Fruit fly (Drosophila melanogaster) Kc167 (cell line): Measurements from ENCODE around the gene CG15283.
A peak's percentile ranks its signal among the peaks of the same experiment; 100 is the strongest.

Experiments used
- Myc ChIP-seq: fragments of >200 bp; optimal IDR thresholded peaks from 2 replicates; lab custom pipeline; 2017; ENCODE audit warnings: missing external identifiers
- Sin3A ChIP-seq: fragments of >200 bp; optimal IDR thresholded peaks from 2 replicates; lab custom pipeline; 2018; ENCODE audit warnings: missing external identifiers
- h ChIP-seq: fragments of >200 bp; optimal IDR thresholded peaks from 3 replicates; lab custom pipeline; 2018; ENCODE audit warnings: missing external identifiers
- insv ChIP-seq: fragments of >200 bp; optimal IDR thresholded peaks from 3 replicates; lab custom pipeline; 2018; ENCODE audit warnings: missing external identifiers
- psq ChIP-seq: fragments of >200 bp; optimal IDR thresholded peaks from 2 replicates; lab custom pipeline; 2017; ENCODE audit warnings: missing external identifiers
- ttk ChIP-seq: sonication (Bioruptor generic); optimal IDR thresholded peaks from 2 replicates; lab custom pipeline; 2017; ENCODE audit warnings: missing external identifiers

The CG15283 gene

DNA sequence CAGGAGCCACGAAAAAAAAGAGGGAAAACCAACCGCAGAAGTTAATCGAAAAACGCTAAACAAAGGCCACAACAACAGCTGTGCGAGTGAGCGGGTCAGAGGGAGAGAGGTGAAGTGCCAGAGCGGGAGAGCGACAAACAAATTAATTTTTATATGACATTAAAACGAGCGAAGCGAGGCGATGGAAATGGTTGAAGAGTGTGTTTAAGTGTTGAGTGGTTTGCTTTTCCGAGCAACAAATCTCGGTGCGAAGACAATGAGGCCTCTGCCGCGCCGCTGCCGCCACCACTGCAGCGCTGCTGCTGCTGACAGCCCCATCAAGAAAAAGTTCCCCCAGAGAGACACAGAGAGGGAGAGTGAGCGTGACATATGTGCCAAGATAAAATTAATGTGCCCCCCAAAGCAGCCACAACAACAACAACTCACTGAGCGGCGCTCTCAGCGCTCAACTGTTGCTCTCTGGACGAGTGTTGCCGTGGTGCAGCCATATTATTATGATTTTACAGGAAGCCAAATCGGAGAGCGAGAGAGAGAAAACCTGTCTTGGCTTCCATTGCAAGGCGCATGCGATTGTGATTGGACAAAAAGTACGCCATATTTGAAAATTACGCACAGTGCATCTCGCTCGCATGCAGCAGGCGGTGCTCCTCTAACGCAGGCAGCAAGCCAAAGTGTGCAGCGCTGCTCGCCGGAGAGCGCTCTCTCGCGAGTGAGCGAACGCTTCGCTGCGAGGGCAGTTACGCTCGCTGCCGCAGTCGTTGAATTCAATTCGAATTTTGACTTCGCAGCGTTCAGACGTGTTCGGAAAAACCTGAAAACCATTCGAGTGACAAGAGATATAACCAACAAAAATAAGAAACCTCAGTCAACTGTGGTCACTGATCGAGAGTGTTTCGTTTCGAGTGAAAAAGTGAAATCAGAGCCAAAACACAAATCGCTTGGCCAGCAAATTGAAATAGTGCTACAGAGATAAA is 39.7 kb upstream of the CG15283 start, which contains the start of gene noc:
noc (plus strand) TSS at position 763 of the 974 bp plus-strand sequence.
- TF ChIP-seq Myc (lab: Kevin White, UChicago) = no peak
- no peak for TF ChIP-seq ttk (lab: Kevin White, UChicago)
- TF ChIP-seq insv (lab: Kevin White, UChicago) = peak; percentile 90
- TF ChIP-seq h (lab: Kevin White, UChicago) = no peak
- no peak for TF ChIP-seq Sin3A (lab: Kevin White, UChicago)
- TF ChIP-seq psq = no peak

DNA sequence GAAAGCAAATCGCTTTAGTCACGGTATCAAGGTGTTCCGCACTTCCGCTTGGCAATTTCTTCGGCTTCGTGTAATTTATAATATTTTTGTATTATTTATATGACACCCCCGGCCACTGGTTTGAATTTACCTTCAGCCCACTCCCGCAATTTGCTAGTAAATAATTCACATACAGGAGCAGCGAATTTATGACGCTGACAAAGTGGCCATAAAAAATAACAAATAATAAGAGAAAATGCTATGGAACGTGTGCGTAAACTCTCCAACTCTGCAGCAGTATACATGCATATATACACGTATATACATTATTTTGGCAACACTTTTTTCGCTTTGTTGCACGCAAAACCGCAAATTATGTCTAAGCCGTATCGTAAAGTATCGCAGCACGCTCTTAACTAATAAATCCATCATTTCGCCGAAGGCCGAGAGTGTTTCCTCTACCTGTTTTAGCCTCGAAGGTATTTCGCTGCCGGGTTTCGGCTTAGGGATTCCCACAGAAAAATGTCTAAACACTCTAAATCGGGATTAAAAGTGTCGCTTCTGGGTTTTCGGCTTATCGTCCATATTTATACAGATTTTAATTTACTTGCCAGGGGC is 38.2 kb upstream of the CG15283 start:
- TF ChIP-seq ttk (lab: Kevin White, UChicago) (no peak), h (lab: Kevin White, UChicago) (no peak), Myc (lab: Kevin White, UChicago) (no peak), insv (lab: Kevin White, UChicago) (no peak), psq (no peak), Sin3A (lab: Kevin White, UChicago) (no peak)

DNA sequence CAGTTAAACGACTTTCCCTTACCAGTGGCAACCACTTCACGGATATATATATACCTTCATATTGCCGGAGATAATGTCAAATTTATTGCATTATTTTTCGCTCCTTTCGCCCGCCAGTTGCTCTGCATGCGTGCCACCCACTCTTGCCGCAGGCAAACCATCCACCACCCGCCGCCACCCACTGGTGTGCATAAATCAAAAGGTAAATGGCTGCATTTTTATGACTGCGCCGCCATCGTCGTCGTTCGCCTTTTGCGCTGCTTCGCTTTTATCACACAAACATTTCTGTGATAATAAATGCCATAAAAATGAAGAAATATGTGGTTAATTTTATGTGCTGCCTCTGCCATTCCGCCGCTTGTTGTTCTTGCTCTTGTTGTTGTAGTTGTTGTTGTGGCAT is 37.4 kb upstream of the CG15283 start:
- TF ChIP-seq Myc (lab: Kevin White, UChicago) (no peak), insv (lab: Kevin White, UChicago) (no peak)

DNA sequence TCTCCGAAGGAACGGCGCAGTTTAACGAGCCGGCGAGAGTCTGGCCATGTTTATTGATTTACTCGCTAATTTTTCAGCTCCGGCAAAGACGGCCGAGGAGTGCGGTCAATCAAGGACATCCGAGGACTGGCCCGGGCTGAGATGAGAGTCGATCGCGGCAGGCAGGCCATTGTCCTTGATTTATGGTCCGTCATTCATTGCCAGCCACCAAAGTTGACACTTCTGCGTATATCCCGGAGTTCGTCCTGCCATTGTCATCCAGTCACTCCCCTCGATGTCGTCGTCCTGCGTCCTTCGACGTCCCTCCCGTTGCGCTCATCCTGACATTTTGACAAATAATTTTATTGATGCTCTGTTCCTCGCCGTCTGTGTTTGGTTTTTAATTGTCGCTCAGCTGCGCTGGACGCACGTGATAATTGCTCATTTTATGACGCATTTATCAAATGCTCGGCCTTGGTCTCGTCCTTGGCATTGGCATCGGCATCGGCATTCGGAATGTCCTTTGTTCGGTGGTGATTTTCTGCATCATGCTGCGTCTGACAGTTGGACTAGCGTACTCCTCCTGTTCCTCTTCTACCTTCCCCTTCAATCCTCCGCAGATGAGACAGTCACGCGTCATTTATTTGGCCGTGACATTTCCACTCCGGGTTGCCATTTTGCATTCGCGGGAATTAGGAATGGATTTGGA is 35.5 kb upstream of the CG15283 start:
- TF ChIP-seq insv (lab: Kevin White, UChicago) (no peak), h (lab: Kevin White, UChicago) (no peak)

DNA sequence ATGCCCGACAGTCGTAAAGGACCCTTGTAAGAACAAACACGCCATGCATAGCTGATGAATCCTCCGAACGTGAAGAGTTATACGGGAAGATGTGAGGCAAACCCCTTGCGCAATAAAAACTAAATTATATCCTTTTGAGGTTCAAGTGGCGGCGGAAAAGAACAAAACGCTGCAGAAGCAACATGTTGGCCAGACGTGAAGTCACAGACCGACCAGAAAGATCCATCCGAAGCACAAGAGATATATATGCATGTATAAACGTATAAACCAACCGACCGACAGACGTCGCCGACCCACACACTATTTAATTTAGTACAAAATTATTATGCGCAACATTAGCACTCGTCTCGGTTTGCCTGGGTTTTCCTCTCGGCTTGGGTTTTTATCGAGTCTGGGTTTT is 34.1 kb upstream of the CG15283 start:
- TF ChIP-seq insv (lab: Kevin White, UChicago) = no peak
- no peak for TF ChIP-seq Myc (lab: Kevin White, UChicago)
- TF ChIP-seq h (lab: Kevin White, UChicago) = no peak
- no peak for TF ChIP-seq ttk (lab: Kevin White, UChicago)
- TF ChIP-seq psq = no peak
- TF ChIP-seq Sin3A (lab: Kevin White, UChicago) = no peak

DNA sequence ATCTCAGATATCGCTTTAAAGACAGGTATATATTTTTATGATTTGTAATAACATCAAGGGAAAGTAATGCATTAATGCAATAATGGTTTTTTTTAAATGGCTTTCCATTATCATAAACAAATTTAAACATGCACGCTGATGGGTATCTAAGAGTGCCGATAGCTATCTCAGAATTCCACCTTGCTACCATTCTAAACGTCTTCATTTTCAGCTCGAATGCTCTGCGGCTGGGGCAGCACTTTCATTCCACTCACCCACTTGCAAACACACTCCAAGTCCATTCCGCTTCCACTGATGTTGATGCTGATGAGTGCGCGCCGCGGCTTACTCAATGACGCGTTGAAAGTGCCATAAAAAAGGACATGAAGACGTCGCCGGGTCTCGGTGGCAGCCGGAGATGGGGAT is 33.2 kb upstream of the CG15283 start:
- TF ChIP-seq psq = no peak
- no peak for TF ChIP-seq Sin3A (lab: Kevin White, UChicago)
- no peak for TF ChIP-seq ttk (lab: Kevin White, UChicago)
- TF ChIP-seq h (lab: Kevin White, UChicago) = no peak
- TF ChIP-seq insv (lab: Kevin White, UChicago) = no peak
- TF ChIP-seq Myc (lab: Kevin White, UChicago) = no peak

DNA sequence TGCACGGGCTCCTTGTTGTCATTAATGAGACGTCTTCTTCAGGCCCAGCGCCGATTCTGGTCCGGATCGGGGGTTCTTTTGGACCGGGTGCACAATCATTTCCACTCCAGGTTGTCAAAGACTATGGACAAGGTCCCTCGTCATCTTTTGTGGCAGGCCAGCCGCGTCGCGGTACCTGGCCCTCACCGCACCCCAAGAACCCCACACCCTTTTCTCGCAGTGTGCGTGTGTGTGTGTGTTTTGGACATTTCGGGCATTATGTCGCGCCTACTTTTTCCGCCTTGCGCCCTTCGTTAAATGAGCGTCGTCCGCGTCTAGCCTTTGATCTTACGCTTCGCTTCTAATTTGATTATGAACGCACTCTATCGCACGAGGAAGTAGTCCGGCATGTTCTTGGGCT is 32.7 kb upstream of the CG15283 start:
- no peak for TF ChIP-seq Myc (lab: Kevin White, UChicago)
- TF ChIP-seq h (lab: Kevin White, UChicago) = no peak
- no peak for TF ChIP-seq psq
- no peak for TF ChIP-seq Sin3A (lab: Kevin White, UChicago)
- TF ChIP-seq insv (lab: Kevin White, UChicago) = no peak
- TF ChIP-seq ttk (lab: Kevin White, UChicago) = no peak

DNA sequence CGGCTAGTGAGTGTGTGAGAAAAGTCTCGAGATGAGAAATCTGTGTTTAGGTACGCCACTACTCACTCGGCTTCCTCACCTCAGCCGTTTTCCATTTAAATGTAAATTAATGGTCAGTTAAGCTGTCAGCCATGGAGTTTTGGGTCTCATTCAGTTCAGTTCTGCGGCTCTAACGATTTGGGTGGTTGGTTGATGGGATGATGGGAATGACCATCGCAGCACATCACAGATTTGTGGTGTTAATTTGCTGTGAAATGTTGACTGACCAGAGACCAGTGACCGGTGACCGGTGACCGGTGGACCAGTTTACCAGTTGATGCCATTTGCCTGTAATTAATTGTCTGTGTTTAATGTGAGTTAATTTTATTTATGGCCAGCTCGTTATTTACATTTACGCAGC is 28.1 kb upstream of the CG15283 start:
- TF ChIP-seq ttk (lab: Kevin White, UChicago) = no peak
- TF ChIP-seq Myc (lab: Kevin White, UChicago) = no peak
- no peak for TF ChIP-seq h (lab: Kevin White, UChicago)
- TF ChIP-seq psq = no peak
- no peak for TF ChIP-seq Sin3A (lab: Kevin White, UChicago)
- TF ChIP-seq insv (lab: Kevin White, UChicago) = no peak

DNA sequence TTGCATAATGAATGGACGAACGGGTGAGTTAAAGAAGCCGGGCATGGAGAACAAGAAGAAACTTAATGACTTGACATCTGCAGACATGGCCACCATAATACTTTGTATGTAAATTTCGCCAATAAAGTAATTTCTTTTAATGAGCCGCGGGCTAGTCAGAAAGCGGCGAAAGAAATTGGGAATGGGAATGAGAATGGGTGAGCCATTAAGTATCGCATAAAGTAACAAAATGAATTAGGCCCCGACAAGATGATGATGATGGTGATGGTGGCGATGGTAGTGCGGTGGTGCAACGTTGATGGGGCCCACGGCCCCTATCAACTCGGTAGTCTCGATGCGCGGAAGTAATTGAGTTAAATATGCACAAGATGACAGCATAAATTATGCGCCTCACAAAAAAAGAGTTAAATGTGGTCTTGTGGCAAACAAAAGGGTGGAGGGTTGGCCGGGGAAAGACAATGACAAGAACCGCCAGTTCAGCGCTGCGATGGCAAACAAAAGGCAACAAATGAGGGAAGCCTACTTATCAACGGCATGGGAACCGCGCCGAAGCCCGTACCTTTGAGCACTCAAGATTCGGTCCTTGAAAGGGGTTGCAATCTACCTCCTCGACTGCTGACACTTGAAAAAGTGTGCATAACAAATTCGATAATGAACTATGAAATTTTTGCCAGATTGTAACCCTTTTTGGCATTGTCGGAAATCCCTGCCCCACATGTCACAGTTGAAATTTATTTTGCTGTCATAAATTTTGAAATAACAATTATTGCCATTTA is 26.9 kb upstream of the CG15283 start:
- TF ChIP-seq Sin3A (lab: Kevin White, UChicago) (no peak), h (lab: Kevin White, UChicago) (no peak), insv (lab: Kevin White, UChicago) (no peak), ttk (lab: Kevin White, UChicago) (no peak), Myc (lab: Kevin White, UChicago) (no peak), psq (no peak)

DNA sequence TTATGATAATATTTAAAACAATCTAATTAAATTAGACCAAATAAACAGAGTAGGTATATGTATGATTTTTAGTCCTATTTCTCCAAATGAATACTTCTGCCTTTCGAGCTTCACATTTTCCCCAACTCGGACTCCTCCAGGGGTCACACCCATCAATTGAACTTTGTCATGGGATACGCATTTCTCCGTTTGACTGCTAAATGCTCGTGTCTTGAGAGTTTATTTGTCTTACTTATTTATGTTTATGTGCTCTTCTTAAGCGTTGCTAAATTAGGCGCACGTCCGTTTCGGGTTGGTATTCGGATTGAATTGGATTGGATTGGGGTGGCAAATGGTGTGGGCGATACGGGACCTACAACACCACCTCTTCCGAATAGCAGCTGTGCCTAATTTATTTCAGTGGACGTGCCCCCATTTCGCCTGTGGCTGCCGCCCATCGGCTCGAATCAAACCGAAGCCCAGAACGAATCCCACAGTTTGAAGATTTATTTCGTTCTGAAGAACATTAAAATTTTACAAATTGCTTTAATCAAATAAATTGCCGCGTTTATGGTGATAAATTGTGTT is 25.9 kb upstream of the CG15283 start:
- TF ChIP-seq h (lab: Kevin White, UChicago) = no peak
- TF ChIP-seq Sin3A (lab: Kevin White, UChicago) = no peak
- TF ChIP-seq insv (lab: Kevin White, UChicago) = no peak
- no peak for TF ChIP-seq Myc (lab: Kevin White, UChicago)
- no peak for TF ChIP-seq psq
- no peak for TF ChIP-seq ttk (lab: Kevin White, UChicago)
